Worm (Caenorhabditis elegans): ENCODE data around the gene sysm-1.
A peak's percentile ranks its signal among the peaks of the same experiment; 100 is the strongest.

sysm-1 gene

DNA sequence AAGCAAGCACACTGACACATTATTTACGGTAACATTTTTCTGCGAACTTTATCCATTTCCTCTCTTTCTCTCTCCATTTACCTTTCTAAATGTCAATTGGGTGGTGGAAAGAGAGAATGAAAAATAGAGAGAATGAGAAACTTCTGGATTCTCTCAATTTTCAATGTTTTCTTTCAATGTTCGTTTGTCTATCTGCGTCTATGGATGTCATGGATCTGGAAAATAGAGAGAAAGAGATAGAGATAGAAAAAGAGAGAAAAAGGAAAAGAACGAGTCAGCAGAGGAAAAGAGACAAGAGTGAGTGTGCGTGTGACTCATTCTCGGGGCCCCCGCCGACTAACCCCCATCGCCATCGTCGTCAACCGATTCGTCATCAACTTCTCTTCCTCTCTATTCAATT is 29.9 kb upstream of the sysm-1 start, which contains the start of gene jun-1 (continued):
- no peak for TF ChIP-seq arid-1 (GFP tag; conservative IDR thresholded peaks at IDR 0.05)
- no peak for TF ChIP-seq lin-29 (GFP tag; IDR thresholded peaks at IDR 0.05)
- TF ChIP-seq nhr-10 (tag; optimal IDR thresholded peaks at IDR 0.05), result peak; percentile 17
- no peak for TF ChIP-seq zfp-2 (tag; optimal IDR thresholded peaks at IDR 0.05)
- no peak for TF ChIP-seq ceh-32 (tag; optimal IDR thresholded peaks at IDR 0.05; ENCODE audit: poor library complexity)
- TF ChIP-seq dmd-9 (GFP tag; IDR thresholded peaks at IDR 0.05), result no peak
- no peak for TF ChIP-seq daf-12 (tag; optimal IDR thresholded peaks at IDR 0.05)
- no peak for TF ChIP-seq nhr-76 (tag; optimal IDR thresholded peaks at IDR 0.05)
- TF ChIP-seq mes-2 (tag; optimal IDR thresholded peaks at IDR 0.05; ENCODE audit: poor library complexity, severe bottlenecking), result peak; percentile 47
- no peak for TF ChIP-seq lin-1 (GFP tag; IDR thresholded peaks at IDR 0.05)
- no peak for TF ChIP-seq F26F4.8 (GFP tag; conservative IDR thresholded peaks at IDR 0.05)
- no peak for TF ChIP-seq attf-4 (tag; optimal IDR thresholded peaks at IDR 0.05)
- peak; percentile 56 for TF ChIP-seq mxl-3 (GFP tag; optimal IDR thresholded peaks at IDR 0.05)
- peak; percentile 60; the same call in 1 of the 2 replicates for TF ChIP-seq tra-1 (GFP tag; IDR thresholded peaks at IDR 0.05)
- no peak for TF ChIP-seq ama-1 (optimal IDR thresholded peaks at IDR 0.05)
- peak; percentile 93 for TF ChIP-seq dve-1 (tag; optimal IDR thresholded peaks at IDR 0.05; ENCODE audit: insufficient read depth)
- TF ChIP-seq sdz-12 (GFP tag; optimal IDR thresholded peaks at IDR 0.05), result no peak
- peak; percentile 55 for TF ChIP-seq lin-38 (GFP tag; IDR thresholded peaks at IDR 0.05)
- TF ChIP-seq T26A8.4 (GFP tag; IDR thresholded peaks at IDR 0.05), result no peak
- 0 out of 2 replicates have a peak, but pooled peaks have one; percentile 40 for TF ChIP-seq mdt-29 (GFP tag; IDR thresholded peaks at IDR 0.05)
- no peak for TF ChIP-seq unc-39 (tag; optimal IDR thresholded peaks at IDR 0.05)
- no peak for TF ChIP-seq spr-3 (GFP tag; optimal IDR thresholded peaks at IDR 0.05)
- TF ChIP-seq hlh-30 (tag; optimal IDR thresholded peaks at IDR 0.05; ENCODE audit: insufficient read depth), result peak; percentile 95
- no peak for TF ChIP-seq tag-97 (GFP tag; IDR thresholded peaks at IDR 0.05)
- TF ChIP-seq duxl-1 (tag; optimal IDR thresholded peaks at IDR 0.05; ENCODE audit: poor library complexity), result no peak
- peak in 1 of 2 experiments; percentile 100 for TF ChIP-seq unc-62 (GFP tag; optimal IDR thresholded peaks at IDR 0.05 in 1 of 2)
- no peak for TF ChIP-seq unc-62 (tag; optimal IDR thresholded peaks at IDR 0.05)
- no peak for TF ChIP-seq mxl-2 (GFP tag; conservative IDR thresholded peaks at IDR 0.05)
- peak in 1 of 2 experiments; percentile 57 for TF ChIP-seq hif-1 (tag; optimal IDR thresholded peaks at IDR 0.05)
- no peak for TF ChIP-seq lin-15B (tag; optimal IDR thresholded peaks at IDR 0.05)
- TF ChIP-seq F44E2.7 (GFP tag; IDR thresholded peaks at IDR 0.05), result no peak
- no peak for TF ChIP-seq daf-19 (GFP tag; conservative IDR thresholded peaks at IDR 0.05)
- peak; percentile 73 for TF ChIP-seq nhr-48 (tag; optimal IDR thresholded peaks at IDR 0.05)
- peak; percentile 94 for TF ChIP-seq nhr-11 (tag; optimal IDR thresholded peaks at IDR 0.05)
- TF ChIP-seq dpl-1 (GFP tag; optimal IDR thresholded peaks at IDR 0.05), result peak; percentile 47
- no peak for TF ChIP-seq Y75B8A.6 (GFP tag; IDR thresholded peaks at IDR 0.05)
- no peak for TF ChIP-seq madf-5 (GFP tag; IDR thresholded peaks at IDR 0.05)
- TF ChIP-seq nhr-77 (tag; optimal IDR thresholded peaks at IDR 0.05), result peak; percentile 93
- no peak for TF ChIP-seq aha-1 (tag)
- TF ChIP-seq fos-1 (tag; optimal IDR thresholded peaks at IDR 0.05), result no peak
- no peak for TF ChIP-seq madf-9 (GFP tag; conservative IDR thresholded peaks at IDR 0.05)
- TF ChIP-seq cey-2 (tag; optimal IDR thresholded peaks at IDR 0.05; ENCODE audit: borderline replicate concordance, insufficient read depth), result peak; percentile 44
- no peak for TF ChIP-seq jun-1 (tag; optimal IDR thresholded peaks at IDR 0.05)
- no peak for TF ChIP-seq pqm-1 (tag; optimal IDR thresholded peaks at IDR 0.05)
- no peak for TF ChIP-seq egl-27 (tag; optimal IDR thresholded peaks at IDR 0.05)
- TF ChIP-seq ceh-20 (GFP tag; IDR thresholded peaks at IDR 0.05), result 0 out of 2 replicates have a peak, but pooled peaks have one; percentile 35
- no peak for TF ChIP-seq saeg-2 (GFP tag; IDR thresholded peaks at IDR 0.05)
- TF ChIP-seq pha-4 (GFP tag; IDR thresholded peaks at IDR 0.05), result 0 out of 2 replicates have a peak, but pooled peaks have one; percentile 22
- TF ChIP-seq pha-4 (tag; optimal IDR thresholded peaks at IDR 0.05), result no peak
- no peak for TF ChIP-seq ceh-62 (tag; optimal IDR thresholded peaks at IDR 0.05)
- peak; percentile 83 for TF ChIP-seq rbr-2 (tag; optimal IDR thresholded peaks at IDR 0.05)
- no peak for TF ChIP-seq nhr-41 (GFP tag; IDR thresholded peaks at IDR 0.05)
